Fruit fly (Drosophila melanogaster): Measurements from ENCODE around the gene CG14671.

The CG14671 gene

dm6 chr3R:5572900-5573665, 8.5 kb upstream of the CG14671 start:
- TF ChIP-seq CG3032 (tag; optimal IDR thresholded peaks at IDR 0.05): no peak
- TF ChIP-seq Hr4 (GFP tag; optimal IDR thresholded peaks at IDR 0.05): peak; percentile 25
- no peak for TF ChIP-seq CG6808 (GFP tag; optimal IDR thresholded peaks at IDR 0.05)
- TF ChIP-seq Gug (GFP tag; IDR thresholded peaks at IDR 0.05): no peak
- TF ChIP-seq svp (GFP tag): peak; percentile 53
- TF ChIP-seq CG3919 (GFP tag; optimal IDR thresholded peaks at IDR 0.05): peak; percentile 9
- TF ChIP-seq CG10631 (GFP tag; optimal IDR thresholded peaks at IDR 0.05): peak; percentile 4
- no peak for TF ChIP-seq Hr38 (GFP tag; optimal IDR thresholded peaks at IDR 0.05)
- peak; percentile 22 for TF ChIP-seq esn (GFP tag; optimal IDR thresholded peaks at IDR 0.05)
- TF ChIP-seq net (GFP tag; optimal IDR thresholded peaks at IDR 0.05): no peak
- TF ChIP-seq OdsH (GFP tag; optimal IDR thresholded peaks at IDR 0.05): peak; percentile 17
- no peak for TF ChIP-seq CG34406 (GFP tag; optimal IDR thresholded peaks at IDR 0.05)
- 0 out of 3 replicates have a peak, but pooled peaks have one; percentile 31 for TF ChIP-seq CG8119 (GFP tag; IDR thresholded peaks at IDR 0.05)
- TF ChIP-seq vri (GFP tag; optimal IDR thresholded peaks at IDR 0.05): no peak
- TF ChIP-seq CG31627 (GFP tag; optimal IDR thresholded peaks at IDR 0.05): peak; percentile 19
- peak; percentile 3 for TF ChIP-seq Met (GFP tag; optimal IDR thresholded peaks at IDR 0.05)
- no peak for TF ChIP-seq salr (GFP tag; optimal IDR thresholded peaks at IDR 0.05)
- TF ChIP-seq achi (GFP tag; optimal IDR thresholded peaks at IDR 0.05): peak; percentile 7
- no peak for TF ChIP-seq CG11294 (GFP tag; IDR thresholded peaks at IDR 0.05)
- no peak; the same call in 1 of the 2 replicates for TF ChIP-seq CG15336 (GFP tag; IDR thresholded peaks at IDR 0.05)
- no peak for TF ChIP-seq CG6163 (GFP tag; IDR thresholded peaks at IDR 0.05)
- no peak for TF ChIP-seq CG6792 (GFP tag; optimal IDR thresholded peaks at IDR 0.05)
- TF ChIP-seq Eip78C (GFP tag): peak; percentile 66
- TF ChIP-seq topi (GFP tag; optimal IDR thresholded peaks at IDR 0.05): peak; percentile 26
- peak; percentile 23 for TF ChIP-seq lz (GFP tag; optimal IDR thresholded peaks at IDR 0.05)
- TF ChIP-seq dsx (GFP tag; optimal IDR thresholded peaks at IDR 0.05; ENCODE audit: poor library complexity, severe bottlenecking): no peak

DNA sequence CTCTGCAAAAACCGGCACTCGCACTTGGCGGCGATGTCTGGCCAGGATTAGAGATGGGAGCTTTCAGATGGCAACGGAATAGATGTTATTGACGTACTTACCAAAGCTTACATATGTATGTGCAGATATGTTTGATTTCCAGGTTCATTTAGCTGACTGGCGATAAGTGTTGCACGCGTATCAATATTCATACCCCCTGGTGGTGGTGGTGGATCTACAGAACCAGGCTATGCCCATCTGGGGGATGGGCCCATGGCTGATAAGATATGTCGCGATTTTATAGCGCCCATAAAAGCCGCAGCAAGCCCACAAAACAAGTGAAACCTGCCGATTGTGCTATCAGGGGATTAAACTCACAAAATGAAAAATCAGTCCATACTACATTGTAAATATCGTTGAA, 7.1 kb upstream of the CG14671 start:
- peak; percentile 90 for TF ChIP-seq svp (GFP tag)
- no peak for TF ChIP-seq CG8632 (GFP tag; optimal IDR thresholded peaks at IDR 0.05)
- peak; percentile 45 for TF ChIP-seq dsx (GFP tag; optimal IDR thresholded peaks at IDR 0.05; ENCODE audit: poor library complexity, severe bottlenecking)
- TF ChIP-seq Eip78C (GFP tag): peak; percentile 12
- TF ChIP-seq CG10631 (GFP tag; optimal IDR thresholded peaks at IDR 0.05): no peak

- TF ChIP-seq CG31627 (GFP tag; optimal IDR thresholded peaks at IDR 0.05) (no peak), CG6792 (GFP tag; optimal IDR thresholded peaks at IDR 0.05) (no peak), Eip78C (GFP tag) (peak; percentile 53), vri (GFP tag; optimal IDR thresholded peaks at IDR 0.05) (no peak)
These were observed 6.8 kb upstream of the CG14671 start for dm6 chr3R:5571437-5571750.

DNA sequence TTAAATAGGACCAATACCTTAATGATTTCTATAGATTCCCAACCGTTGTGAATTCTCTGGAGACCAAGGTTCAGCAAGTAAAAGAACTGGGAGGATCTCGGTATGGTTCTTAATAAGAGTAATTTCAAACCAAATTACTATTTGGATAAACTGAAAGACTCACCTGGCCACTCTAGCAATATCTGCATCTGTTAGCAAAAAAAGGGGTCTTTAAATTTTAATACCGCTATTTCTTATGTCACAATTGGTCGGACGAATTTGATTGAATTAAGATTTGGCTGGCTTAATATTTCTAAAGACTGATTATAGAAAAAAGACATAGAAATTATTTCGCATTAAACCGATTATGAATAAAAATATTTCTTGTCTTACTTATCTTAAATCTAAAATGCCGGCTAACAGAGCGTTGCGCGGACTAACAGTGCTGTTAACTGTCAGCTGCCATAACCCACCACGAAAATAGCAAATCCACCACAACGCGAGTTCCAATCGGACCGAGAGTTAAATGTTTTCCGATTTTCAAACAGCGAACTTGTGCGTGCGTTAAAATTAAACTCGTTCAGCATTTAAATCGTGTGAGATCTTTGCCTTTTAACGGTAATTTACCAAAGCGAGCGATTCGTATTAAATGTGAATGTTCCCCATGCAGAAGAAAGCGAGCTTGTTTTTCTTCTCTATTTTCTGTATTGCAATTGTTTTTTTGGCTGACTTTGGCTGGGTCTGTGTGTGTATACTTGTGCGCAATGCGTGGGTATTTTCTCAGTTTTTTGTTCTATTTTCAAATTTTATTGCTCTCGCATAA, 6.2 kb upstream of the CG14671 start, which contains the start of gene CRMP:
Gene CRMP, plus strand, starts transcription at position 474 of the 802 bp plus-strand sequence.
- TF ChIP-seq CG11902 (GFP tag; optimal IDR thresholded peaks at IDR 0.05): no peak
- TF ChIP-seq CG10669 (GFP tag; optimal IDR thresholded peaks at IDR 0.05): no peak
- no peak for TF ChIP-seq CG7368 (GFP tag; optimal IDR thresholded peaks at IDR 0.05)
- TF ChIP-seq fd59A (GFP tag; optimal IDR thresholded peaks at IDR 0.05): no peak
- no peak for TF ChIP-seq topi (GFP tag; optimal IDR thresholded peaks at IDR 0.05)
- peak; percentile 13 to 50 for TF ChIP-seq ss (GFP tag; optimal IDR thresholded peaks at IDR 0.05)
- TF ChIP-seq CG8632 (GFP tag; optimal IDR thresholded peaks at IDR 0.05): no peak
- no peak for TF ChIP-seq CG11762 (GFP tag; optimal IDR thresholded peaks at IDR 0.05; ENCODE audit: insufficient read depth)
- peak; percentile 4 for TF ChIP-seq CG1621 (tag; optimal IDR thresholded peaks at IDR 0.05)
- no peak for TF ChIP-seq Hr38 (GFP tag; optimal IDR thresholded peaks at IDR 0.05)
- TF ChIP-seq achi (GFP tag; optimal IDR thresholded peaks at IDR 0.05): no peak
- no peak for TF ChIP-seq cyc (GFP tag; optimal IDR thresholded peaks at IDR 0.05)
- no peak for TF ChIP-seq CG6792 (GFP tag; optimal IDR thresholded peaks at IDR 0.05)
- TF ChIP-seq Lpt (GFP tag; optimal IDR thresholded peaks at IDR 0.05): no peak
- no peak for TF ChIP-seq pdm3 (GFP tag; optimal IDR thresholded peaks at IDR 0.05)
- TF ChIP-seq CG16779 (tag; optimal IDR thresholded peaks at IDR 0.05): peak; percentile 0
- no peak for TF ChIP-seq acj6 (GFP tag; optimal IDR thresholded peaks at IDR 0.05)
- TF ChIP-seq CG9139 (GFP tag; optimal IDR thresholded peaks at IDR 0.05): peak; percentile 33
- no peak for TF ChIP-seq CG32006 (GFP tag; optimal IDR thresholded peaks at IDR 0.05)
- TF ChIP-seq CG34406 (GFP tag; optimal IDR thresholded peaks at IDR 0.05): no peak
- no peak; the same call in 2 of the 3 replicates for TF ChIP-seq eg (GFP tag; IDR thresholded peaks at IDR 0.05)
- TF ChIP-seq fd85E (GFP tag; optimal IDR thresholded peaks at IDR 0.05): no peak
- peak; percentile 17 for TF ChIP-seq dsx (GFP tag; optimal IDR thresholded peaks at IDR 0.05; ENCODE audit: poor library complexity, severe bottlenecking)
- TF ChIP-seq CG6163 (GFP tag; IDR thresholded peaks at IDR 0.05): no peak
